Worm (Caenorhabditis elegans) whole organism, young adult: ENCODE data around the gene F55G7.3.

Experiments
- B0261.1 ChIP-seq: sonication (generic microtip); optimal IDR thresholded peaks from 2 replicates; lab custom pipeline; 2016; ENCODE audit warnings: mild to moderate bottlenecking, missing genetic modification characterization, moderate library complexity, missing compliant biosample characterization
- F33H1.4 ChIP-seq: fragments of 200-800 bp; sonication (Bioruptor generic); IDR thresholded peaks from 2 replicates; pipeline ENCODE4 v1.3.6; 2022; ENCODE audit warnings: missing genetic modification reagents, missing genetic modification characterization, missing compliant biosample characterization
- Y95B8A.8 ChIP-seq: fragments of 200-800 bp; sonication (Bioruptor generic); IDR thresholded peaks from 2 replicates; pipeline ENCODE4 v1.3.6; 2022; ENCODE audit warnings: missing genetic modification reagents, missing genetic modification characterization, missing compliant biosample characterization
- ceh-40 ChIP-seq: fragments of 200-800 bp; sonication (Bioruptor generic); IDR thresholded peaks from 2 replicates; pipeline ENCODE4 v1.3.6; 2022; ENCODE audit warnings: missing genetic modification characterization, missing compliant biosample characterization
- efl-1 ChIP-seq: fragments of 150-350 bp; optimal IDR thresholded peaks from 2 replicates; lab custom pipeline; 2014; ENCODE audit warnings: missing biosample characterization, missing genetic modification reagents, missing genetic modification characterization
- ets-4 ChIP-seq: fragments of 200-800 bp; sonication (Bioruptor generic); optimal IDR thresholded peaks from 2 replicates; lab custom pipeline; 2018; ENCODE audit warnings: mild to moderate bottlenecking, missing genetic modification characterization, missing compliant biosample characterization
- hlh-26 ChIP-seq: fragments of 200-800 bp; sonication (Bioruptor generic); conservative IDR thresholded peaks from 2 replicates; pipeline ENCODE4 v1.3.6; 2022; ENCODE audit warnings: missing genetic modification reagents, missing genetic modification characterization, missing compliant biosample characterization
- lin-26 ChIP-seq: fragments of 200-800 bp; sonication (Bioruptor generic); IDR thresholded peaks from 2 replicates; pipeline ENCODE4 v1.3.6; 2022; ENCODE audit warnings: missing genetic modification reagents, missing genetic modification characterization, missing compliant biosample characterization
- lin-54 ChIP-seq: fragments of 200-800 bp; sonication (Bioruptor generic); optimal IDR thresholded peaks from 2 replicates; lab custom pipeline; 2018; ENCODE audit warnings: mild to moderate bottlenecking, missing genetic modification characterization, missing compliant biosample characterization
- lsy-27 ChIP-seq: sonication (generic microtip); optimal IDR thresholded peaks from 2 replicates; lab custom pipeline; 2017; ENCODE audit warnings: missing genetic modification characterization, mild to moderate bottlenecking, missing compliant biosample characterization, antibody characterized with exemption, missing genotype, borderline replicate concordance; ENCODE audit not compliant: insufficient read depth
- snpc-3.4 ChIP-seq: sonication (generic microtip); optimal IDR thresholded peaks from 2 replicates; lab custom pipeline; 2017; ENCODE audit warnings: missing genetic modification characterization, mild to moderate bottlenecking, missing compliant biosample characterization, antibody characterized with exemption, moderate library complexity, missing genotype, missing genetic modification reagents
- somi-1 ChIP-seq: fragments of 200-800 bp; sonication (Bioruptor generic); optimal IDR thresholded peaks from 2 replicates; lab custom pipeline; 2018; ENCODE audit warnings: mild to moderate bottlenecking, missing genetic modification characterization, missing compliant biosample characterization
- tbp1 ChIP-seq: fragments of 200-800 bp; sonication (Bioruptor generic); optimal IDR thresholded peaks from 2 replicates; lab custom pipeline; 2018; ENCODE audit warnings: mild to moderate bottlenecking, missing genetic modification characterization, missing compliant biosample characterization

DNA sequence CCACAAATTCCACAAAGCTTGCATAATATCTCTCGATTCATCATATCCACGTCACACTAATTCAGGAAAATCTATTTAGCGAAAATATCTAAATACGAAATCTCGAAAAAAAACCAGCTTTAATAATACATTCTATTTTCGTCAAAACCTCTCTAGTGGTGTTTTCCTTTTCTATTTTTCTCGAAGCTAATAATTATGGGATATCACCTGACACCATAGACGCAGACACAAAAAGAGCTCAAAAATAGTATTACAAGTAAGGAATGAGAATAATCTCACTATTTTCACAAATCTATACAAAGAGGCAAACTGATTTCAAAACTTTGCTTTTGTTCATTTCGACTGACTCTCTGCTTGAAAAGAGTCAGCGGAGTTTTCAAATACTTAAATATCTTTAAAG lies 27.2 kb upstream of the F55G7.3 start:
- no peak for TF ChIP-seq lin-54 (GFP tag; lab: Kevin White, UChicago)
- TF ChIP-seq ceh-40 (GFP tag; lab: Robert Waterston, UW) = no peak
- no peak for TF ChIP-seq efl-1 (GFP tag; lab: Kevin White, UChicago)
- no peak for TF ChIP-seq lin-26 (GFP tag; lab: Robert Waterston, UW)
- no peak for TF ChIP-seq tbp1
- no peak for TF ChIP-seq snpc-3.4 (tag; lab: Kevin White, UChicago)
- no peak for TF ChIP-seq ets-4 (GFP tag; lab: Kevin White, UChicago)
- TF ChIP-seq hlh-26 (GFP tag; lab: Robert Waterston, UW) = no peak
- TF ChIP-seq B0261.1 (tag; lab: Kevin White, UChicago) = no peak
- no peak for TF ChIP-seq F33H1.4 (GFP tag; lab: Robert Waterston, UW)
- no peak for TF ChIP-seq lsy-27 (tag; lab: Kevin White, UChicago)
- no peak for TF ChIP-seq Y95B8A.8 (GFP tag; lab: Robert Waterston, UW)
- no peak for TF ChIP-seq somi-1 (GFP tag; lab: Kevin White, UChicago)
